Worm (Caenorhabditis elegans) whole organism, young adult: Measurements from ENCODE around the gene sdz-8.
"Not testable (repeated sequence)": the region's sequence is repeated elsewhere in the genome, so short reads cannot be mapped to it uniquely, and the experiment has no call there.

Experiments
- B0035.1 ChIP-seq: sonication (generic microtip); optimal IDR thresholded peaks from 2 replicates; lab custom pipeline; 2016; ENCODE audit warnings: missing genetic modification characterization, mild to moderate bottlenecking, missing compliant biosample characterization, missing genotype, missing genetic modification reagents
- F57C9.4 ChIP-seq: sonication (generic microtip); optimal IDR thresholded peaks from 2 replicates; lab custom pipeline; 2017; ENCODE audit warnings: mild to moderate bottlenecking, missing genetic modification characterization, missing compliant biosample characterization
- ZK185.1 ChIP-seq: sonication (generic microtip); optimal IDR thresholded peaks from 2 replicates; lab custom pipeline; 2016; ENCODE audit warnings: mild to moderate bottlenecking, missing genetic modification characterization, missing compliant biosample characterization; ENCODE audit not compliant: poor library complexity, severe bottlenecking
- ceh-91 ChIP-seq: fragments of 200-800 bp; sonication (Bioruptor generic); IDR thresholded peaks from 2 replicates; pipeline ENCODE4 v1.3.6; 2022; ENCODE audit warnings: missing genetic modification reagents, missing genetic modification characterization, missing compliant biosample characterization
- chd-7 ChIP-seq: sonication (generic microtip); optimal IDR thresholded peaks from 2 replicates; lab custom pipeline; 2016; ENCODE audit warnings: mild to moderate bottlenecking, missing genetic modification characterization, moderate library complexity, missing compliant biosample characterization
- dox-1 ChIP-seq: fragments of 200-800 bp; sonication (Bioruptor generic); IDR thresholded peaks from 2 replicates; pipeline ENCODE4 v1.3.6; 2022; ENCODE audit warnings: missing genetic modification reagents, missing genetic modification characterization, missing compliant biosample characterization
- nfya-1 ChIP-seq: sonication (generic microtip); optimal IDR thresholded peaks from 2 replicates; lab custom pipeline; 2017; ENCODE audit warnings: antibody characterized with exemption, missing compliant biosample characterization, missing genetic modification characterization, borderline replicate concordance; ENCODE audit not compliant: insufficient read depth
- unc-62 ChIP-seq: fragments of 150-350 bp; optimal IDR thresholded peaks from 2 replicates; lab custom pipeline; 2014; ENCODE audit warnings: missing biosample characterization, missing genetic modification reagents, missing genetic modification characterization

DNA sequence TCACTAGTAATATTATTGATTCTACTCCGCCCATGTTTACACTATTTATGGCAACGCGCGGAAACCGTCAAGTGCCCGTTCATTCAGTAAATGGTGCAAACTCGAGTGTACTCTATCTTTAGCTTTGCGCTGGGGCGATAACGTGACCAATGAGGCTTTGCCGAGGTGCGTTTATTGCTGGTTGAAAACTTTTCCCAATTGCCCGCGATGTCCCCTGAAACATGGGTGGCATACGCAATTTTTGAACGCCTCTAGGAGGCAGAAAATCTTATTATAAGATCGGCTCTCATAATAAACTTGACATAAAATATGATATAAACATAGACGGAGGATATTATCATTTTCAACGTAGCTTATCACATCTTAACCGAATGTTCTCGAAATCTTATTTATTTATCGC lies 38.0 kb downstream of the sdz-8 start:
- peak; percentile 66 for TF ChIP-seq dox-1
- not testable (repeated sequence) for TF ChIP-seq chd-7 (tag; lab: Kevin White, UChicago); F57C9.4 (tag; lab: Kevin White, UChicago); ZK185.1 (tag; lab: Kevin White, UChicago); unc-62; nfya-1 (tag; lab: Kevin White, UChicago); ceh-91; B0035.1
